Worm (Caenorhabditis elegans) whole organism, L2 larva: Measurements from ENCODE around the gene Y46G5A.38.
"Not testable (repeated sequence)": the region's sequence is repeated elsewhere in the genome, so short reads cannot be mapped to it uniquely, and the experiment has no call there.

Experiments
- F13H6.1 ChIP-seq: sonication (generic microtip); optimal IDR thresholded peaks from 2 replicates; lab custom pipeline; 2016; ENCODE audit warnings: missing genetic modification characterization, missing compliant biosample characterization
- Y55F3AM.14 ChIP-seq: fragments of 200-800 bp; sonication (Bioruptor generic); optimal IDR thresholded peaks from 2 replicates; lab custom pipeline; 2018; ENCODE audit warnings: mild to moderate bottlenecking, missing genetic modification characterization, missing compliant biosample characterization
- ama-1 ChIP-seq: fragments of 150-350 bp; optimal IDR thresholded peaks from 2 replicates; lab custom pipeline; 2018; ENCODE audit warnings: inconsistent platforms
- blmp-1 ChIP-seq: sonication (generic microtip); optimal IDR thresholded peaks from 2 replicates; lab custom pipeline; 2017; ENCODE audit warnings: missing genetic modification characterization, mild to moderate bottlenecking, missing compliant biosample characterization, antibody characterized with exemption, moderate library complexity; ENCODE audit not compliant: insufficient read depth
- ceh-16 ChIP-seq: fragments of 150-350 bp; optimal IDR thresholded peaks from 2 replicates; lab custom pipeline; 2014; ENCODE audit warnings: missing biosample characterization, missing genetic modification characterization
- ceh-82 ChIP-seq: fragments of 150-350 bp; optimal IDR thresholded peaks from 2 replicates; lab custom pipeline; 2014; ENCODE audit warnings: missing biosample characterization, missing genetic modification characterization
- crh-2 ChIP-seq: sonication (generic microtip); optimal IDR thresholded peaks from 2 replicates; lab custom pipeline; 2017; ENCODE audit warnings: missing biosample characterization, missing genetic modification characterization
- egl-27 ChIP-seq: sonication (generic microtip); optimal IDR thresholded peaks from 3 replicates; lab custom pipeline; 2017; ENCODE audit warnings: missing biosample characterization, missing genetic modification reagents, missing genetic modification characterization
- elt-1 ChIP-seq: fragments of 150-350 bp; optimal IDR thresholded peaks from 2 replicates; lab custom pipeline; 2014; ENCODE audit warnings: missing biosample characterization, missing genetic modification characterization
- fos-1 ChIP-seq: fragments of 150-350 bp; optimal IDR thresholded peaks from 2 replicates; lab custom pipeline; 2014; ENCODE audit warnings: missing biosample characterization, missing genetic modification characterization
- gmeb-1 ChIP-seq: fragments of 150-350 bp; optimal IDR thresholded peaks from 2 replicates; lab custom pipeline; 2014; ENCODE audit warnings: missing biosample characterization, missing genetic modification characterization
- lin-13 ChIP-seq: fragments of 150-350 bp; optimal IDR thresholded peaks from 2 replicates; lab custom pipeline; 2014; ENCODE audit warnings: missing biosample characterization, missing genetic modification reagents, missing genetic modification characterization
- lsy-2 ChIP-seq, 2 experiments: fragments of 150-350 bp in 1 of 2; sonication (generic microtip) in 1 of 2; optimal IDR thresholded peaks; 2 replicates each; lab custom pipeline; 2014 to 2017; ENCODE audit warnings: missing biosample characterization in 2 of 2, missing genetic modification characterization in 2 of 2
- mbf-1 ChIP-seq: sonication (generic microtip); optimal IDR thresholded peaks from 2 replicates; lab custom pipeline; 2017; ENCODE audit warnings: missing biosample characterization, missing genetic modification characterization
- mdl-1 ChIP-seq, 2 experiments: fragments of 150-350 bp in 1 of 2; sonication (generic microtip) in 1 of 2; optimal IDR thresholded peaks; 2 replicates each; lab custom pipeline; 2017; ENCODE audit warnings: missing biosample characterization in 2 of 2, missing genetic modification characterization in 2 of 2
- nhr-11 ChIP-seq: fragments of 150-350 bp; optimal IDR thresholded peaks from 2 replicates; lab custom pipeline; 2014; ENCODE audit warnings: missing biosample characterization, missing genetic modification characterization
- nhr-12 ChIP-seq: fragments of 150-350 bp; optimal IDR thresholded peaks from 2 replicates; lab custom pipeline; 2014; ENCODE audit warnings: missing biosample characterization, missing genetic modification characterization
- nhr-129 ChIP-seq: fragments of 150-350 bp; optimal IDR thresholded peaks from 2 replicates; lab custom pipeline; 2014; ENCODE audit warnings: missing biosample characterization, missing genetic modification characterization
- nhr-21 ChIP-seq: fragments of 150-350 bp; optimal IDR thresholded peaks from 2 replicates; lab custom pipeline; 2014; ENCODE audit warnings: missing biosample characterization, missing genetic modification characterization
- nhr-23 ChIP-seq: fragments of 150-350 bp; optimal IDR thresholded peaks from 2 replicates; lab custom pipeline; 2014; ENCODE audit warnings: missing biosample characterization, missing genetic modification reagents, missing genetic modification characterization
- nhr-25 ChIP-seq: fragments of 150-350 bp; sonication (generic microtip); optimal IDR thresholded peaks from 3 replicates; lab custom pipeline; 2014; ENCODE audit warnings: missing biosample characterization, missing genetic modification characterization
- peb-1 ChIP-seq: fragments of 150-350 bp; optimal IDR thresholded peaks from 2 replicates; lab custom pipeline; 2014; ENCODE audit warnings: missing biosample characterization, missing genetic modification characterization
- sem-4 ChIP-seq: fragments of 150-350 bp; optimal IDR thresholded peaks from 2 replicates; lab custom pipeline; 2014; ENCODE audit warnings: missing biosample characterization, missing genetic modification reagents, missing genetic modification characterization
- sma-3 ChIP-seq: sonication (generic microtip); optimal IDR thresholded peaks from 2 replicates; lab custom pipeline; 2016; ENCODE audit warnings: missing genetic modification reagents, missing genetic modification characterization, missing compliant biosample characterization
- sma-9 ChIP-seq, 2 experiments: fragments of 150-350 bp in 1 of 2; sonication (generic microtip) in 1 of 2; optimal IDR thresholded peaks; 2 replicates each; lab custom pipeline; 2014 to 2016; ENCODE audit warnings: missing genetic modification characterization in 2 of 2, mild to moderate bottlenecking in 1 of 2, missing biosample characterization in 1 of 2, missing compliant biosample characterization in 1 of 2, missing genetic modification reagents in 1 of 2, moderate library complexity in 1 of 2
- snpc-4 ChIP-seq: fragments of 150-350 bp; optimal IDR thresholded peaks from 2 replicates; lab custom pipeline; 2014; ENCODE audit warnings: missing biosample characterization, missing genetic modification characterization
- unc-39 ChIP-seq: fragments of 150-350 bp; optimal IDR thresholded peaks from 2 replicates; lab custom pipeline; 2014; ENCODE audit warnings: missing biosample characterization, missing genetic modification characterization
- unc-55 ChIP-seq: fragments of 150-350 bp; sonication (generic microtip); optimal IDR thresholded peaks from 3 replicates; lab custom pipeline; 2014; ENCODE audit warnings: missing biosample characterization, missing genetic modification reagents, missing genetic modification characterization
- ztf-11 ChIP-seq: sonication (generic microtip); optimal IDR thresholded peaks from 2 replicates; lab custom pipeline; 2017; ENCODE audit warnings: missing biosample characterization, missing genetic modification characterization

Gene Y46G5A.38

DNA sequence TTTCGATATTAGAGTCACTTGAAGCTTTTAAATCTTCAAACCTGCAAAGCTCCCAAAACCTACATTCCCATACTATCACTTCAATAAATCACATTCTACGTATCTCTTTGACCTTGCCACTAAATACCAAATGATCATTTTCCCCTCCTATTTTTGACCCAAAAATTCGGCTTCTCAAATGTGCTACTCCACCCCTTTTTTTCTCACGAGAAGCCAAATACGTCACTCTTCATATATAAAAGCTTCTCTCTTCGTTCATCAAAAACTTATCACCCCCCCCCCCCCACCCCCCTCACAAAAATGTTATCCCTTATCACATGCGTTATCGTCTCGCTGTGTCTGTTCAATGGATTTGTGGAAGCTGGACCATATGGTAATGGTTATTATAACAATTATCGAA is at the start of gene Y46G5A.38:
Gene Y46G5A.38 (plus strand): TSS at position 301 of the 400 bp plus-strand sequence.
- no peak for TF ChIP-seq nhr-23
- no peak for TF ChIP-seq sma-9 (GFP tag; optimal IDR thresholded peaks at IDR 0.05; lab: Kevin White, UChicago)
- TF ChIP-seq sma-9 (tag; optimal IDR thresholded peaks at IDR 0.05; lab: Kevin White, UChicago), result no peak
- TF ChIP-seq F13H6.1 (tag; lab: Kevin White, UChicago), result no peak
- TF ChIP-seq lsy-2 (tag; optimal IDR thresholded peaks at IDR 0.05; lab: Kevin White, UChicago), result no peak
- TF ChIP-seq fos-1 (tag; lab: Kevin White, UChicago), result no peak
- no peak for TF ChIP-seq sem-4 (tag; lab: Kevin White, UChicago)
- no peak for TF ChIP-seq ztf-11 (tag; lab: Kevin White, UChicago)

DNA sequence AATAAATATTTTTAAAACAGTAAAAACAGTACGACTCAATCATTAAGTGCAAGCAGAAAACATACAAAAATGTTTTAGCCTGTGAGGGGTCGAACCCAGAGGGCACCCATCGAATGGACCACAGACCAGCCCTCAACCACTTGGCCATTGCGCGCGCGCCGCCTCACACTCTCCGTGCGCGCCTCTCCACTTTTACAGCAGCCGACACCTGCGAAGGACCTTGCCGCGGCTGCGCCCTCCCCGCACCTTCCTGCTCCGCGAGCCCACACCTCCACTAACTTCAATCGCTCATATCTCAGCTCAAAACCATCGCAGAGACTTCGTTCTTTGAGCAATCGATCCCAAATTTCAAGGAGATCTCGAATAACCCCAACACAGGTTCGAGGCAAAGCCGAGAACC is 48.5 kb upstream of the Y46G5A.38 start:
- TF ChIP-seq sma-9 (GFP tag; optimal IDR thresholded peaks at IDR 0.05; lab: Kevin White, UChicago) (peak; percentile 50), nhr-129 (peak; percentile 56), sma-3 (GFP tag; lab: Kevin White, UChicago) (peak; percentile 38), snpc-4 (tag; lab: Kevin White, UChicago) (peak; percentile 97), unc-55 (peak; percentile 67), lin-13 (peak; percentile 96), F13H6.1 (tag; lab: Kevin White, UChicago) (peak; percentile 33), lsy-2 (tag; optimal IDR thresholded peaks at IDR 0.05; lab: Kevin White, UChicago) (peak; percentile 33 to 41), gmeb-1 (tag; lab: Kevin White, UChicago) (peak; percentile 29), crh-2 (tag; lab: Kevin White, UChicago) (peak; percentile 32)
- not testable (repeated sequence) for TF ChIP-seq sma-9 (tag; optimal IDR thresholded peaks at IDR 0.05; lab: Kevin White, UChicago)
- TF ChIP-seq, all 48 proteins: peak for 10; not testable (repeated sequence) for 38

DNA sequence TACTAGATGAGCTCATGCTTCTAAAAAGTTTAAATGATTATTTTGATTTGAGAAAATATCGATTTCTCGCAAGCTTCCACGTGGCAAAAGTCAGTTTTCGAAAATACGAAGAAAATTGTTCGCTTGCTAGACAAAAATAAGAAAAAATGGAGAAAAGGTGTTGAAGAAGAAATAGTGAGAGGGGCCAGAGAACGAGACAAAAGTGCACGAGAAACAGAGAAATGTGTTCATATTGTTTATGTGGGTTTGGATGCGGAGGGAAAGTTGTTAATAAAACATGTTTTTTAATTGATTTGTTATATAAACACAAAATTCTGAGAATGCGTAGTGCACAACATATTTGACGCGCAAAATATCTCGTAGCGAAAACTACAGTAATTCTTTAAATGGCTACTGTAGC is 41.5 kb upstream of the Y46G5A.38 start, which contains the start of gene Y46G5A.15:
Gene Y46G5A.15 (minus strand): TSS at position 26 of the 400 bp plus-strand sequence.
- TF ChIP-seq snpc-4 (tag; lab: Kevin White, UChicago), result no peak
- TF ChIP-seq nhr-11, result no peak
- no peak for TF ChIP-seq nhr-25 (tag; lab: Kevin White, UChicago)
- no peak for TF ChIP-seq ceh-16 (tag; lab: Kevin White, UChicago)
- no peak for TF ChIP-seq lsy-2 (tag; optimal IDR thresholded peaks at IDR 0.05; lab: Kevin White, UChicago)
- TF ChIP-seq gmeb-1 (tag; lab: Kevin White, UChicago), result no peak
- TF ChIP-seq mbf-1 (tag; lab: Kevin White, UChicago), result no peak
- TF ChIP-seq sma-3 (GFP tag; lab: Kevin White, UChicago), result no peak
- no peak for TF ChIP-seq ceh-82 (tag; lab: Kevin White, UChicago)
- TF ChIP-seq mdl-1 (tag; optimal IDR thresholded peaks at IDR 0.05; lab: Kevin White, UChicago), result peak in 1 of 2 experiments; percentile 1
- TF ChIP-seq unc-55, result peak; percentile 9

DNA sequence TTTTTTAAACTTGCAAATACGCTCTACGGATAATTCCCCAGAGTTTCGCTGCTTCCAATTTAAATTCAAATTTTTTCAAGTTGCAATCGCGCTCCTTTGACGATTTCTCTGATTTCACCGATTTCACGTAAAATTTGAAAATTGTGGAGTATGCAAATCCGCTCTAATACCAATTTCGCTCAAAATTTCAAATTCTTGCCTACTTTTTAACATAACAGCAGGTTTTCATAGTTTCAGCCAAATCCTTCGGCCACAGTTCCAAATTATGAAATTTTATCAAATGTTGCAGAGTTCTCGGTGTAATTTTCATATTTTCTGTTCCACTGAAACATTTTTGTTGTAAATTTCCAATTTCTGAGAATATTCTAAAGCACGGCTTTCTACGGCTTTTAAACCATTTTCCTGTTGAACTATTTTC is 39.0 kb upstream of the Y46G5A.38 start, which contains the start of gene alkb-7:
Gene alkb-7 (minus strand): TSS at position 323 of the 418 bp plus-strand sequence.
- TF ChIP-seq nhr-21 (tag; lab: Kevin White, UChicago) (peak; percentile 57), ama-1 (peak; percentile 43), Y55F3AM.14 (GFP tag; lab: Kevin White, UChicago) (peak; percentile 52), egl-27 (tag; lab: Kevin White, UChicago) (no peak), nhr-11 (no peak)

DNA sequence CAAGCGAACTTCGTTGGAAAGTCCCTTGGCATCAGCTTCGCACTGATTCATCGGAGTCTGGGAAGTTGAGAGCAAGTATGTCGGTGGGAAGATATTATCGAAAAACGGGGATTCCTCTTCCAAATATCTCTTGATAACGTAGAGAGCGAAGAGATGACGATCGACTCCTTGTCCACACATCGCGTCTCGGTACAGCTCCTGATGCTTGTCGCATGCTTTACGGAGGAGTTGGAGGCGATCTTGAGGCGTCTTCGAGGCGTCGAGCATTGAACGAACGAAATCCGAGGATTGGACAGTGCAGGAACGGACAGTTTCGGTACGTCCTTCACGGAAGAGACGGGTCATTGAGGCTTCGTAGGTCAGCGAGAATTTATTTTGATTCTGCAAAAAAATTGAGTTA is 37.4 kb upstream of the Y46G5A.38 start:
- TF ChIP-seq egl-27 (tag; lab: Kevin White, UChicago), result no peak
- TF ChIP-seq lin-13, result no peak
- TF ChIP-seq blmp-1 (tag; lab: Kevin White, UChicago), result no peak
- TF ChIP-seq unc-39, result no peak
- no peak for TF ChIP-seq elt-1

DNA sequence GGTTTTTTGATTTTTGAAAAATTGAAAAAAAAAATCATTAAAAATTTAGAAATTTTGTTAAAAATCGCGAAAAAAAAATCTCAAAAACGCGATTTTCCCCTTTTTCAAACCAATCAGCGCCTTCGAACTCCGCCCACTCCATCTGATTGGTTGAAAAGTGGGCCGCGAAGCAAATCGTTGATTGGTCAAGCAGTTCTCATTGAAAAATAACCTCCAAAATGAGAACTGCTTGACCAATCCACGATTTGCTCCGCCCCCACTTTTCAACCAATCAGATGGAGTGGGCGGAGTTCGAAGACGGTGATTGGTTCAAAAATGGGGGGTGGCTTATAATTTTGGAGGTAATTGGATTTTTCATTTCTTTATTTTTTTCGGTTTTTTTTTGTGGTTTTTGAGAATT is 36.5 kb upstream of the Y46G5A.38 start:
- TF ChIP-seq nhr-21 (tag; lab: Kevin White, UChicago) (no peak), unc-39 (no peak), nhr-25 (tag; lab: Kevin White, UChicago) (no peak), nhr-12 (tag; lab: Kevin White, UChicago) (no peak), ama-1 (no peak), peb-1 (tag; lab: Kevin White, UChicago) (no peak), mbf-1 (tag; lab: Kevin White, UChicago) (no peak)
